Worm (Caenorhabditis elegans) whole organism, young adult: ENCODE data around the gene srt-74.

Experiments used
- B0035.1 ChIP-seq: sonication (generic microtip); optimal IDR thresholded peaks from 2 replicates; lab custom pipeline; 2016; ENCODE audit warnings: missing genetic modification characterization, mild to moderate bottlenecking, missing compliant biosample characterization, missing genotype, missing genetic modification reagents
- D2030.7 ChIP-seq: fragments of 200-800 bp; sonication (Bioruptor generic); IDR thresholded peaks from 2 replicates; pipeline ENCODE4 v1.3.6; 2022; ENCODE audit warnings: missing genetic modification reagents, missing genetic modification characterization, missing compliant biosample characterization
- F23B12.7 ChIP-seq: sonication (generic microtip); optimal IDR thresholded peaks from 2 replicates; lab custom pipeline; 2017; ENCODE audit warnings: missing genetic modification characterization, mild to moderate bottlenecking, missing compliant biosample characterization, antibody characterized with exemption, moderate library complexity; ENCODE audit not compliant: insufficient read depth
- F39B2.1 ChIP-seq: fragments of 200-800 bp; sonication (Bioruptor generic); IDR thresholded peaks from 2 replicates; pipeline ENCODE4 v1.3.6; 2022; ENCODE audit warnings: missing genetic modification reagents, missing genetic modification characterization, missing compliant biosample characterization
- F49E8.2 ChIP-seq: sonication (generic microtip); optimal IDR thresholded peaks from 3 replicates; lab custom pipeline; 2017; ENCODE audit warnings: missing genetic modification characterization, mild to moderate bottlenecking, missing compliant biosample characterization, antibody characterized with exemption, moderate library complexity; ENCODE audit not compliant: insufficient read depth
- F55B11.4 ChIP-seq: sonication (generic microtip); optimal IDR thresholded peaks from 2 replicates; lab custom pipeline; 2016; ENCODE audit warnings: missing compliant biosample characterization, missing genetic modification characterization, borderline replicate concordance; ENCODE audit not compliant: insufficient read depth
- T26A5.8 ChIP-seq: sonication (generic microtip); optimal IDR thresholded peaks from 2 replicates; lab custom pipeline; 2016; ENCODE audit warnings: missing genetic modification characterization, missing compliant biosample characterization
- Y53G8AR.9 ChIP-seq: fragments of 200-800 bp; sonication (Bioruptor generic); conservative IDR thresholded peaks from 2 replicates; pipeline ENCODE4 v1.3.6; 2022; ENCODE audit warnings: missing genetic modification reagents, missing genetic modification characterization, missing compliant biosample characterization
- Y79H2A.3 ChIP-seq: fragments of 200-800 bp; sonication (Bioruptor generic); conservative IDR thresholded peaks from 2 replicates; pipeline ENCODE4 v1.3.6; 2022; ENCODE audit warnings: missing genetic modification reagents, missing genetic modification characterization, missing compliant biosample characterization
- akir-1 ChIP-seq: fragments of 200-800 bp; sonication (Bioruptor generic); optimal IDR thresholded peaks from 2 replicates; lab custom pipeline; 2018; ENCODE audit warnings: mild to moderate bottlenecking, missing genetic modification characterization, moderate library complexity, missing compliant biosample characterization
- atf-7 ChIP-seq: sonication (generic microtip); optimal IDR thresholded peaks from 2 replicates; lab custom pipeline; 2017; ENCODE audit warnings: mild to moderate bottlenecking, missing genetic modification characterization, missing compliant biosample characterization
- athp-1 ChIP-seq: sonication (generic microtip); optimal IDR thresholded peaks from 2 replicates; lab custom pipeline; 2017; ENCODE audit warnings: mild to moderate bottlenecking, missing genetic modification characterization, missing compliant biosample characterization
- ceh-100 ChIP-seq: fragments of 200-800 bp; sonication (Bioruptor generic); IDR thresholded peaks from 2 replicates; pipeline ENCODE4 v1.3.6; 2022; ENCODE audit warnings: missing genetic modification reagents, missing genetic modification characterization, missing compliant biosample characterization
- ceh-91 ChIP-seq: fragments of 200-800 bp; sonication (Bioruptor generic); IDR thresholded peaks from 2 replicates; pipeline ENCODE4 v1.3.6; 2022; ENCODE audit warnings: missing genetic modification reagents, missing genetic modification characterization, missing compliant biosample characterization
- die-1 ChIP-seq: sonication (generic microtip); optimal IDR thresholded peaks from 2 replicates; lab custom pipeline; 2016; ENCODE audit warnings: missing genotype, mild to moderate bottlenecking, missing genetic modification characterization, missing compliant biosample characterization
- dox-1 ChIP-seq: fragments of 200-800 bp; sonication (Bioruptor generic); IDR thresholded peaks from 2 replicates; pipeline ENCODE4 v1.3.6; 2022; ENCODE audit warnings: missing genetic modification reagents, missing genetic modification characterization, missing compliant biosample characterization
- egl-18 ChIP-seq: fragments of 200-800 bp; sonication (Bioruptor generic); IDR thresholded peaks from 2 replicates; pipeline ENCODE4 v1.3.6; 2022; ENCODE audit warnings: missing genetic modification reagents, missing genetic modification characterization, missing compliant biosample characterization
- ekl-4 ChIP-seq: fragments of 200-800 bp; sonication (Bioruptor generic); IDR thresholded peaks from 2 replicates; pipeline ENCODE4 v1.3.6; 2022; ENCODE audit warnings: missing genetic modification reagents, missing genetic modification characterization, missing compliant biosample characterization
- gei-17 ChIP-seq: fragments of 200-800 bp; sonication (Bioruptor generic); optimal IDR thresholded peaks from 2 replicates; lab custom pipeline; 2018; ENCODE audit warnings: mild to moderate bottlenecking, missing genetic modification characterization, missing compliant biosample characterization
- him-1 ChIP-seq: sonication (generic microtip); optimal IDR thresholded peaks from 2 replicates; lab custom pipeline; 2016; ENCODE audit warnings: missing genotype, missing genetic modification reagents, missing genetic modification characterization, missing compliant biosample characterization
- hlh-26 ChIP-seq: fragments of 200-800 bp; sonication (Bioruptor generic); conservative IDR thresholded peaks from 2 replicates; pipeline ENCODE4 v1.3.6; 2022; ENCODE audit warnings: missing genetic modification reagents, missing genetic modification characterization, missing compliant biosample characterization
- hrde-1 ChIP-seq: sonication (generic microtip); optimal IDR thresholded peaks from 2 replicates; lab custom pipeline; 2016; ENCODE audit warnings: missing genetic modification characterization, mild to moderate bottlenecking, missing compliant biosample characterization, moderate library complexity, missing genotype, missing genetic modification reagents, borderline replicate concordance
- hsf-1 ChIP-seq: fragments of 200-800 bp; sonication (Bioruptor generic); IDR thresholded peaks from 2 replicates; pipeline ENCODE4 v1.3.6; 2022; ENCODE audit warnings: missing genetic modification reagents, missing genetic modification characterization, missing compliant biosample characterization
- let-607 ChIP-seq, 2 experiments: fragments of 200-800 bp in 1 of 2; sonication (Bioruptor generic) in 1 of 2; sonication (generic microtip) in 1 of 2; optimal IDR thresholded peaks; 2 replicates each; lab custom pipeline; 2016 to 2018; ENCODE audit warnings: mild to moderate bottlenecking in 2 of 2, missing compliant biosample characterization in 2 of 2, missing genetic modification characterization in 2 of 2, moderate library complexity in 2 of 2, missing genotype in 1 of 2
- lin-26 ChIP-seq: fragments of 200-800 bp; sonication (Bioruptor generic); IDR thresholded peaks from 2 replicates; pipeline ENCODE4 v1.3.6; 2022; ENCODE audit warnings: missing genetic modification reagents, missing genetic modification characterization, missing compliant biosample characterization
- lsl-1 ChIP-seq: fragments of 200-800 bp; sonication (Bioruptor generic); optimal IDR thresholded peaks from 2 replicates; lab custom pipeline; 2018; ENCODE audit warnings: mild to moderate bottlenecking, missing genetic modification characterization, moderate library complexity, missing compliant biosample characterization
- lsy-27 ChIP-seq: sonication (generic microtip); optimal IDR thresholded peaks from 2 replicates; lab custom pipeline; 2017; ENCODE audit warnings: missing genetic modification characterization, mild to moderate bottlenecking, missing compliant biosample characterization, antibody characterized with exemption, missing genotype, borderline replicate concordance; ENCODE audit not compliant: insufficient read depth
- madf-3 ChIP-seq: fragments of 200-800 bp; sonication (Bioruptor generic); IDR thresholded peaks from 2 replicates; pipeline ENCODE4 v1.3.6; 2022; ENCODE audit warnings: missing genetic modification reagents, missing genetic modification characterization, missing compliant biosample characterization
- madf-6 ChIP-seq: fragments of 200-800 bp; sonication (Bioruptor generic); IDR thresholded peaks from 2 replicates; pipeline ENCODE4 v1.3.6; 2022; ENCODE audit warnings: missing genetic modification reagents, missing genetic modification characterization, missing compliant biosample characterization
- madf-8 ChIP-seq: fragments of 200-800 bp; sonication (Bioruptor generic); conservative IDR thresholded peaks from 2 replicates; pipeline ENCODE4 v1.3.6; 2022; ENCODE audit warnings: missing genetic modification reagents, missing genetic modification characterization, missing compliant biosample characterization
- mcd-1 ChIP-seq: fragments of 200-800 bp; sonication (Bioruptor generic); IDR thresholded peaks from 2 replicates; pipeline ENCODE4 v1.3.6; 2022; ENCODE audit warnings: missing genetic modification reagents, missing genetic modification characterization, missing compliant biosample characterization
- nhr-120 ChIP-seq: fragments of 200-800 bp; sonication (Bioruptor generic); IDR thresholded peaks from 2 replicates; pipeline ENCODE4 v1.3.6; 2022; ENCODE audit warnings: missing genetic modification characterization, missing compliant biosample characterization
- nhr-90 ChIP-seq: sonication (generic microtip); optimal IDR thresholded peaks from 2 replicates; lab custom pipeline; 2016; ENCODE audit warnings: missing genotype, mild to moderate bottlenecking, missing genetic modification characterization, missing compliant biosample characterization
- rpc-1 ChIP-seq, 2 experiments: fragments of 150-350 bp in 1 of 2; sonication (generic microtip) in 1 of 2; optimal IDR thresholded peaks; 2 replicates each; lab custom pipeline; 2014 to 2018; ENCODE audit warnings: missing biosample characterization in 1 of 2, missing genetic modification characterization in 1 of 2, missing genetic modification reagents in 1 of 2, missing genotype in 1 of 2
- snpc-1.1 ChIP-seq: sonication (generic microtip); optimal IDR thresholded peaks from 2 replicates; lab custom pipeline; 2017; ENCODE audit warnings: missing genetic modification characterization, mild to moderate bottlenecking, missing compliant biosample characterization, antibody characterized with exemption, moderate library complexity, missing genotype, missing genetic modification reagents; ENCODE audit not compliant: insufficient read depth
- snpc-1.3 ChIP-seq: sonication (generic microtip); optimal IDR thresholded peaks from 2 replicates; lab custom pipeline; 2017; ENCODE audit warnings: missing genetic modification characterization, mild to moderate bottlenecking, missing compliant biosample characterization, antibody characterized with exemption, moderate library complexity, missing genotype, missing genetic modification reagents; ENCODE audit not compliant: insufficient read depth
- snpc-3.4 ChIP-seq: sonication (generic microtip); optimal IDR thresholded peaks from 2 replicates; lab custom pipeline; 2017; ENCODE audit warnings: missing genetic modification characterization, mild to moderate bottlenecking, missing compliant biosample characterization, antibody characterized with exemption, moderate library complexity, missing genotype, missing genetic modification reagents
- sptf-2 ChIP-seq: fragments of 200-800 bp; sonication (Bioruptor generic); optimal IDR thresholded peaks from 2 replicates; lab custom pipeline; 2018; ENCODE audit warnings: mild to moderate bottlenecking, missing genetic modification characterization, missing compliant biosample characterization
- xnd-1 ChIP-seq: sonication (generic microtip); optimal IDR thresholded peaks from 2 replicates; lab custom pipeline; 2016; ENCODE audit warnings: missing genotype, missing genetic modification reagents, missing genetic modification characterization, missing compliant biosample characterization
- ztf-22 ChIP-seq: fragments of 200-800 bp; sonication (Bioruptor generic); optimal IDR thresholded peaks from 2 replicates; lab custom pipeline; 2018; ENCODE audit warnings: mild to moderate bottlenecking, missing genetic modification characterization, moderate library complexity, missing compliant biosample characterization
- ztf-26 ChIP-seq: sonication (generic microtip); optimal IDR thresholded peaks from 2 replicates; lab custom pipeline; 2017; ENCODE audit warnings: missing genetic modification characterization, missing compliant biosample characterization

The srt-74 gene

DNA sequence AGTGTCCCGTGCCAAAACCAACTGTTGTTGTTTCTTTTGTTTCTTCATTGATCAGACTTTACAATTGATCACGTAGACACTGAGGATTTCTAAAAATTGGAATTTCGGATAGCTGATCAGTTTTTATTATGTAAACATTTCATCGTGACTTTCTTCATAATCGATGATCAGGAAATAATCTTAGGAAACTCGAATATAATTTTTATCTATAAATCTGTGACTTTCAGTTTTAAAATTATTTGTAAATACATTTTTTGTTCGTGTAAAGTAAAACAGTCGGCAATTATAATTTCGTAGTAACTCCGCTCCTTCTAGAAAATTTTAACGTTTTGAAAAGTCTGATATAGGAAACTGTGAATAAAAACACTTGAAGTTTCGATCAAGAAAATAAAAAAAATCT, 11.4 kb downstream of the srt-74 start, which contains the start of gene F40G12.5:
TSS of gene F40G12.5 (minus strand) at position 101 of the 400 bp plus-strand sequence.
- TF ChIP-seq F49E8.2 (tag; lab: Kevin White, UChicago) (no peak), akir-1 (GFP tag; lab: Kevin White, UChicago) (no peak), ztf-22 (GFP tag; lab: Kevin White, UChicago) (no peak), F55B11.4 (tag; lab: Kevin White, UChicago) (no peak), gei-17 (no peak), lsl-1 (GFP tag; lab: Kevin White, UChicago) (no peak), nhr-120 (GFP tag; lab: Robert Waterston, UW) (no peak), egl-18 (GFP tag; lab: Robert Waterston, UW) (no peak), madf-8 (GFP tag; lab: Robert Waterston, UW) (no peak), snpc-3.4 (no peak)

DNA sequence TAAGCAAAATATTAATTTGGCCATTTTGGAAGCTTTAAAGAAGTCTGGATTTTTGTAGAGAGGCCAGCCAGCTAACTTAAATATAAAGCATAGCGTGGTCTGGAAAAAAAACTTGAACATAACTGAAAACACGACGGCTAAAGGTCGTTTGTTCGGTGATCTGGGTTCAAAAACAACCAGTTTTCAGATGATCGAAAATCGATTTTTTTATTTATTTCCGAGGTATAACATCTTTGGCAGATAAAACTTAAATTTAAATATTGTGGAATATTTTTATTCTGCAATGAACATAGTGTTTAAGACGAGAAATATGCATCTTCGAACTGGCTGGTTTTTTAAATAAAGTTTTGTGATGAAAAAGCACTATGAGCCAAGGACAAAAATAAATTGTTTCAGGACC, 13.5 kb downstream of the srt-74 start, which contains the start of gene F40G12.4:
TSS of gene F40G12.4 (minus strand) at position 101 of the 400 bp plus-strand sequence.
- TF ChIP-seq athp-1 (tag; lab: Kevin White, UChicago) (no peak), let-607 (tag; optimal IDR thresholded peaks at IDR 0.05; lab: Kevin White, UChicago) (no peak), F39B2.1 (GFP tag; lab: Robert Waterston, UW) (no peak)
- TF ChIP-seq, all 124 proteins: peak for 0

DNA sequence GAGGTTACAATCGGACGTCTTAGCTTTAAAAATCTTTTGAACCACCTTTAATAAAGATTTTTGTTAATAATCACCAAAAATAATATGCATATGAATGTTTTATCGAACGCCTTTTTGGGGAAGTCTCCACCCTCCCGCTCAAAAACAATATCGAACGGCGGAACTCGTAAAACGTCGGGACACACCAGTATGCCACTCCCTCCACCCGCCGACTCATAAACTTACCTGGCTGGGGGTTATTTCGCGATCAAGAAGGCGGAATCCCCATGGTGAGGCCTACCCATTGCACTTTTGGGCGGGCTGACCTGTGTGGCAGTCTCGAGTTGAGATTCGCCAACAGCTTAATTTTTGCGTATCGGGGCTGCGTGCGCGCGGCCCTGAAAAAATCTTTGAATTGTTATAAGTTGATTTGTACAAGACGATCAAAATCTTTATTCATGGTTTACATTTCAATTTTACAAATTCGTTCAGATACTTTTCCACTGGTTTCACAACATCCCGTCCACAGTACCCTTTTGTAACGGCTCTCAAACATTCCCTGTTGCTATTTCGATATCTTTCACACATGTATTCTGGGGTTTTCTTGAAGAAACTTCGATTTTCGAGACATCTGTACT, 14.7 kb downstream of the srt-74 start:
- TF ChIP-seq atf-7 (tag; lab: Kevin White, UChicago) (no peak), hrde-1 (tag; lab: Kevin White, UChicago) (peak; percentile 30), ceh-100 (GFP tag; lab: Robert Waterston, UW) (peak; percentile 47; the same call in 1 of the 2 replicates), xnd-1 (peak; percentile 11), Y53G8AR.9 (GFP tag; lab: Robert Waterston, UW) (no peak), him-1 (tag; lab: Kevin White, UChicago) (peak; percentile 90), athp-1 (tag; lab: Kevin White, UChicago) (no peak), nhr-90 (tag; lab: Kevin White, UChicago) (no peak), ekl-4 (GFP tag; lab: Robert Waterston, UW) (no peak), madf-6 (peak; percentile 72), F23B12.7 (tag; lab: Kevin White, UChicago) (no peak), snpc-1.3 (peak; percentile 59), F49E8.2 (tag; lab: Kevin White, UChicago) (peak; percentile 23), ztf-26 (tag; lab: Kevin White, UChicago) (no peak), snpc-1.1 (tag; lab: Kevin White, UChicago) (peak; percentile 92), lsy-27 (tag; lab: Kevin White, UChicago) (no peak), dox-1 (GFP tag; lab: Robert Waterston, UW) (no peak; the same call in 1 of the 2 replicates), madf-3 (GFP tag; lab: Robert Waterston, UW) (no peak), rpc-1 (optimal IDR thresholded peaks at IDR 0.05; lab: Kevin White, UChicago) (no peak), rpc-1 (tag; optimal IDR thresholded peaks at IDR 0.05; lab: Kevin White, UChicago) (no peak), nhr-120 (GFP tag; lab: Robert Waterston, UW) (no peak), hlh-26 (GFP tag; lab: Robert Waterston, UW) (no peak), mcd-1 (GFP tag; lab: Robert Waterston, UW) (no peak), ceh-91 (GFP tag; lab: Robert Waterston, UW) (no peak), Y79H2A.3 (GFP tag; lab: Robert Waterston, UW) (no peak), sptf-2 (GFP tag; lab: Kevin White, UChicago) (peak; percentile 26), snpc-3.4 (peak; percentile 79), B0035.1 (tag; lab: Kevin White, UChicago) (no peak), hsf-1 (GFP tag; lab: Robert Waterston, UW) (peak; percentile 59; the same call in 1 of the 2 replicates), lin-26 (GFP tag; lab: Robert Waterston, UW) (0 out of 2 replicates have a peak, but pooled peaks have one; percentile 38), die-1 (peak; percentile 4), T26A5.8 (tag; lab: Kevin White, UChicago) (no peak), D2030.7 (GFP tag; lab: Robert Waterston, UW) (peak; percentile 81)
